Fruit fly (Drosophila melanogaster) whole organism, embryonic: Measurements from ENCODE around the gene Gr63a.
A peak's percentile ranks its signal among the peaks of the same experiment; 100 is the strongest.

Experiments used
- Abd-B ChIP-seq: fragments of 200-800 bp; sonication (Bioruptor generic); optimal IDR thresholded peaks from 2 replicates; lab custom pipeline; 2018; ENCODE audit warnings: missing biosample characterization, mild to moderate bottlenecking, missing genetic modification characterization, moderate library complexity
- Awh ChIP-seq: fragments of 200-800 bp; sonication (Bioruptor generic); IDR thresholded peaks from 2 replicates; pipeline ENCODE4, ENCODE4 v1.3.6; 2022; ENCODE audit warnings: missing biosample characterization, missing genetic modification characterization
- CG10366 ChIP-seq: fragments of 200-800 bp; sonication (Bioruptor generic); IDR thresholded peaks from 2 replicates; pipeline ENCODE4 v1.3.6; 2022; ENCODE audit warnings: missing biosample characterization, missing genetic modification characterization
- CG10959 ChIP-seq: fragments of 200-800 bp; sonication (Bioruptor generic); IDR thresholded peaks from 2 replicates; pipeline ENCODE4 v1.3.6; 2022; ENCODE audit warnings: missing biosample characterization, missing genetic modification characterization
- CG12769 ChIP-seq: fragments of 200-800 bp; sonication (Bioruptor generic); optimal IDR thresholded peaks from 2 replicates; lab custom pipeline; 2019; ENCODE audit warnings: missing biosample characterization, mild to moderate bottlenecking, missing genetic modification characterization, moderate library complexity
- CG12942 ChIP-seq: fragments of 200-800 bp; sonication (Bioruptor generic); optimal IDR thresholded peaks from 3 replicates; lab custom pipeline; 2016; ENCODE audit warnings: missing biosample characterization, missing genetic modification characterization
- CG13894 ChIP-seq: fragments of 200-800 bp; sonication (Bioruptor generic); optimal IDR thresholded peaks from 3 replicates; lab custom pipeline; 2018; ENCODE audit warnings: missing biosample characterization, mild to moderate bottlenecking, missing genetic modification characterization, moderate library complexity
- CG14965 ChIP-seq: fragments of 200-800 bp; sonication (Bioruptor generic); optimal IDR thresholded peaks from 2 replicates; lab custom pipeline; 2016; ENCODE audit warnings: missing biosample characterization, missing genetic modification characterization, borderline replicate concordance
- CG2875 ChIP-seq: fragments of 200-800 bp; sonication (Bioruptor generic); optimal IDR thresholded peaks from 2 replicates; lab custom pipeline; 2017; ENCODE audit warnings: missing biosample characterization, mild to moderate bottlenecking, missing genetic modification characterization, missing genetic modification reagents
- CG3726 ChIP-seq: fragments of 200-800 bp; sonication (Bioruptor generic); IDR thresholded peaks from 3 replicates; pipeline ENCODE4, ENCODE4 v1.3.6; 2022; ENCODE audit warnings: missing biosample characterization, missing genetic modification characterization
- Dref ChIP-seq: fragments of 200-800 bp; sonication (Bioruptor generic); IDR thresholded peaks from 2 replicates; pipeline ENCODE4 v1.3.6; 2022; ENCODE audit warnings: missing biosample characterization, missing genetic modification characterization
- Optix ChIP-seq: fragments of 200-800 bp; sonication (Bioruptor generic); IDR thresholded peaks from 3 replicates; pipeline ENCODE4 v1.3.6; 2022; ENCODE audit warnings: missing biosample characterization, missing genetic modification characterization
- Vsx1 ChIP-seq: fragments of 200-800 bp; sonication (Bioruptor generic); optimal IDR thresholded peaks from 2 replicates; lab custom pipeline; 2017; ENCODE audit warnings: missing biosample characterization, mild to moderate bottlenecking, missing genetic modification characterization, missing genetic modification reagents
- Xrp1 ChIP-seq: fragments of 200-800 bp; sonication (Bioruptor generic); IDR thresholded peaks from 2 replicates; pipeline ENCODE4 v1.3.6; 2022; ENCODE audit warnings: missing biosample characterization, missing genetic modification characterization
- abd-A ChIP-seq: fragments of 200-800 bp; sonication (Bioruptor generic); optimal IDR thresholded peaks from 3 replicates; lab custom pipeline; 2019; ENCODE audit warnings: missing biosample characterization, mild to moderate bottlenecking, missing genetic modification characterization, moderate library complexity
- ac ChIP-seq: fragments of 200-800 bp; sonication (Bioruptor generic); optimal IDR thresholded peaks from 3 replicates; lab custom pipeline; 2017; ENCODE audit warnings: missing biosample characterization, mild to moderate bottlenecking, missing genetic modification characterization
- ap ChIP-seq: fragments of 200-800 bp; sonication (Bioruptor generic); IDR thresholded peaks from 2 replicates; pipeline ENCODE4 v1.3.6; 2022; ENCODE audit warnings: missing biosample characterization, missing genetic modification characterization
- ara ChIP-seq: fragments of 200-800 bp; sonication (Bioruptor generic); IDR thresholded peaks from 2 replicates; pipeline ENCODE4 v1.3.6; 2022; ENCODE audit warnings: missing biosample characterization, missing genetic modification characterization
- bab2 ChIP-seq: fragments of 200-800 bp; sonication (Bioruptor generic); optimal IDR thresholded peaks from 2 replicates; lab custom pipeline; 2016; ENCODE audit warnings: missing biosample characterization, missing genetic modification characterization
- bbx ChIP-seq: fragments of 200-800 bp; sonication (Bioruptor generic); IDR thresholded peaks from 2 replicates; pipeline ENCODE4 v1.3.6; 2022; ENCODE audit warnings: missing biosample characterization, missing genetic modification characterization; ENCODE audit not compliant: partially characterized antibody
- chinmo ChIP-seq: fragments of 200-800 bp; sonication (Bioruptor generic); IDR thresholded peaks from 4 replicates; pipeline ENCODE4 v1.3.6; 2022; ENCODE audit warnings: missing biosample characterization, missing genetic modification characterization; ENCODE audit not compliant: partially characterized antibody
- crol ChIP-seq: fragments of 200-800 bp; sonication (Bioruptor generic); IDR thresholded peaks from 2 replicates; pipeline ENCODE4 v1.3.6; 2022; ENCODE audit warnings: missing biosample characterization, missing genetic modification characterization
- eve ChIP-seq, 2 experiments: fragments of >200 bp; optimal IDR thresholded peaks; 2 replicates each; lab custom pipeline; 2017; ENCODE audit warnings: missing biosample characterization in 2 of 2, missing genetic modification characterization in 2 of 2
- gcm ChIP-seq: fragments of 200-800 bp; sonication (Bioruptor generic); optimal IDR thresholded peaks from 2 replicates; lab custom pipeline; 2019; ENCODE audit warnings: missing biosample characterization, mild to moderate bottlenecking, missing genetic modification characterization, moderate library complexity
- gem ChIP-seq: fragments of 200-800 bp; sonication (Bioruptor generic); optimal IDR thresholded peaks from 2 replicates; lab custom pipeline; 2019; ENCODE audit warnings: missing biosample characterization, mild to moderate bottlenecking, missing genetic modification characterization, moderate library complexity
- ham ChIP-seq: fragments of 200-800 bp; sonication (Bioruptor generic); IDR thresholded peaks from 2 replicates; pipeline ENCODE4 v1.3.6; 2022; ENCODE audit warnings: missing biosample characterization, missing genetic modification characterization
- lilli ChIP-seq: fragments of 200-800 bp; sonication (Bioruptor generic); optimal IDR thresholded peaks from 3 replicates; lab custom pipeline; 2016; ENCODE audit warnings: missing biosample characterization, missing genetic modification characterization
- oc ChIP-seq: fragments of 200-800 bp; sonication (Bioruptor generic); optimal IDR thresholded peaks from 2 replicates; lab custom pipeline; 2018; ENCODE audit warnings: missing biosample characterization, mild to moderate bottlenecking, missing genetic modification characterization, moderate library complexity
- pum ChIP-seq: fragments of 200-800 bp; sonication (Bioruptor generic); optimal IDR thresholded peaks from 2 replicates; lab custom pipeline; 2016; ENCODE audit warnings: missing biosample characterization, missing genetic modification characterization
- sc ChIP-seq, 3 experiments: fragments of >200 bp in 2 of 3; fragments of 200-800 bp in 1 of 3; sonication (Bioruptor generic) in 1 of 3; optimal IDR thresholded peaks; 2 replicates in 2 of 3; 3 replicates in 1 of 3; lab custom pipeline; 2017; ENCODE audit warnings: mild to moderate bottlenecking in 1 of 3, missing biosample characterization in 1 of 3, missing genetic modification characterization in 1 of 3, missing genetic modification reagents in 1 of 3
- sd ChIP-seq: fragments of 200-800 bp; sonication (Bioruptor generic); optimal IDR thresholded peaks from 3 replicates; lab custom pipeline; 2018; ENCODE audit warnings: missing biosample characterization, mild to moderate bottlenecking, missing genetic modification characterization, moderate library complexity
- seq ChIP-seq: fragments of 200-800 bp; sonication (Bioruptor generic); IDR thresholded peaks from 2 replicates; pipeline ENCODE4 v1.3.6; 2022; ENCODE audit warnings: missing biosample characterization, missing genetic modification characterization
- sob ChIP-seq: fragments of 200-800 bp; sonication (Bioruptor generic); IDR thresholded peaks from 2 replicates; pipeline ENCODE4 v1.3.6; 2022; ENCODE audit warnings: missing biosample characterization, missing genetic modification characterization
- ssp ChIP-seq: fragments of 200-800 bp; sonication (Bioruptor generic); IDR thresholded peaks from 2 replicates; pipeline ENCODE4 v1.3.6; 2022; ENCODE audit warnings: missing biosample characterization, missing genetic modification characterization
- vvl ChIP-seq: fragments of 200-800 bp; sonication (Bioruptor generic); IDR thresholded peaks from 2 replicates; pipeline ENCODE4 v1.3.6; 2022; ENCODE audit warnings: missing biosample characterization, missing genetic modification characterization

Gr63a gene

dm6 chr3L:3851847-3852246 lies 44.6 kb downstream of the Gr63a start (continued):
- no peak for TF ChIP-seq CG14965 (GFP tag; lab: Kevin White, UChicago)
- TF ChIP-seq pum (GFP tag; lab: Kevin White, UChicago), result peak; percentile 2
- no peak for TF ChIP-seq sob (GFP tag; lab: Robert Waterston, UW)
- TF ChIP-seq gcm, result no peak
- no peak for TF ChIP-seq seq
- peak; percentile 9 for TF ChIP-seq CG2875
- TF ChIP-seq CG3726 (GFP tag; lab: Robert Waterston, UW), result no peak
- peak; percentile 69; the same call in 1 of the 2 replicates for TF ChIP-seq Xrp1
- TF ChIP-seq ham (GFP tag; lab: Robert Waterston, UW), result no peak
- TF ChIP-seq CG10366, result peak; percentile 30; the same call in 1 of the 2 replicates
- TF ChIP-seq Dref (GFP tag; lab: Robert Waterston, UW), result no peak
- TF ChIP-seq ssp (GFP tag; lab: Robert Waterston, UW), result peak; percentile 39
- TF ChIP-seq ac (GFP tag; lab: Kevin White, UChicago), result no peak
- TF ChIP-seq lilli (GFP tag; lab: Kevin White, UChicago), result peak; percentile 37
- no peak for TF ChIP-seq ap (GFP tag; lab: Robert Waterston, UW)
- TF ChIP-seq CG10959 (GFP tag; lab: Robert Waterston, UW), result no peak
- TF ChIP-seq crol (GFP tag; lab: Robert Waterston, UW), result no peak
- TF ChIP-seq bab2 (GFP tag; lab: Kevin White, UChicago), result no peak
- TF ChIP-seq gem, result peak; percentile 68
- no peak for TF ChIP-seq sc (optimal IDR thresholded peaks at IDR 0.05; lab: Kevin White, UChicago)
- peak; percentile 1 for TF ChIP-seq sc (GFP tag; optimal IDR thresholded peaks at IDR 0.05; lab: Kevin White, UChicago)

- TF ChIP-seq Abd-B (GFP tag; lab: Kevin White, UChicago) (no peak), chinmo (0 out of 4 replicates have a peak, but pooled peaks have one; percentile 67), vvl (peak; percentile 63; the same call in 1 of the 2 replicates), Vsx1 (no peak), sd (peak; percentile 75), CG13894 (tag; lab: Kevin White, UChicago) (peak; percentile 64), Optix (GFP tag; lab: Robert Waterston, UW) (no peak), abd-A (tag; lab: Kevin White, UChicago) (peak; percentile 76), CG12769 (tag; lab: Kevin White, UChicago) (peak; percentile 58)
Observed at dm6 chr3L:3851048-3851447, 45.4 kb downstream of the Gr63a start.

- TF ChIP-seq vvl (peak; percentile 11; the same call in 1 of the 2 replicates), Awh (peak; percentile 95), bbx (GFP tag; lab: Robert Waterston, UW) (no peak)
Observed at dm6 chr3L:3850477-3850876, 45.9 kb downstream of the Gr63a start.

DNA sequence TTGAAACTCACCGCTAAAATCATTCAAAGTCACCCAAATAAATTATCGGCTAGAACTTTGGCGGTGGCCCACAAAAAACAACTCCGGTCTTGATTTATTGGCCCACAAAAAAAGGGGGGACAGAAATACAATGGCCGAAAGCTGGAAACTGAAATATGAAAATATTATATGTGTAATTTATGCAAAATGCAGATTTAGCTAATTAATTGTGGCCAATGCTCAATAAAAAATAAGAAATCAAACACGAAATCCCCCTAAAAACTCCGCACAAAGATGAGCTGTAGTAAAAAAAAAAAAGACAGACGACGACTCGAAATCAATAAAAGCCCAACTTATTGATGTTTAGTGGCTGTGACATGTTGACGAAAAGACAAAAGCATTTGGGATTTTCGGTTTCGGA lies 46.6 kb downstream of the Gr63a start:
- TF ChIP-seq Awh, result peak; percentile 90
- peak; percentile 59; the same call in 1 of the 2 replicates for TF ChIP-seq vvl
- TF ChIP-seq chinmo, result 0 out of 4 replicates have a peak, but pooled peaks have one; percentile 51
- TF ChIP-seq CG12942 (GFP tag; lab: Kevin White, UChicago), result no peak
- peak; percentile 79 for TF ChIP-seq abd-A (tag; lab: Kevin White, UChicago)
- peak; percentile 8 for TF ChIP-seq Vsx1
- no peak for TF ChIP-seq ara (GFP tag; lab: Robert Waterston, UW)
- peak; percentile 45 for TF ChIP-seq oc (tag; lab: Kevin White, UChicago)
- no peak for TF ChIP-seq eve (GFP tag; optimal IDR thresholded peaks at IDR 0.05; lab: Kevin White, UChicago)
